Worm (Caenorhabditis elegans): ENCODE measurements around the gene C31C9.6.

DNA sequence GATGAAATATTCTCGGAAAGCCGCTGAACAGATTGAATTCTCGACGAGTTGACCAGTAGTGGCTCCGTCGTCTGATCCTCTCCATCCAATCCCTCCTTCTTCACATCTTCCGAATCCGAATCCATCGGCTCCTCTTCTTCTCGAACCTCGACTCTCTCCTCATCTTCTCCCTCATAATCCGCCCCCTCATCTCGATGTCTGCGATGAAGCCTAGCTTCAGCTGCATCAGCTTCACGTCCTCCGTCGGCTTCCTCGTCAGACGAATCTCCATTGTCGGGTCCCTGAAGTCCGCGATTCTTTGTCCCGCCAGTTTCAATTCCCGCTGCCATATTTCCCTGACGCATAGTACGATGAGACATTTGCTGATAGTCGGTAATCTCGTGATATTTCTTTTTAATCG, 23.7 kb upstream of the C31C9.6 start:
- TF ChIP-seq hlh-4 (tag; optimal IDR thresholded peaks at IDR 0.05): no peak
- no peak for TF ChIP-seq elt-2 (tag; optimal IDR thresholded peaks at IDR 0.05)
- no peak for TF ChIP-seq egl-27 (tag; optimal IDR thresholded peaks at IDR 0.05)
- TF ChIP-seq swsn-7 (tag; optimal IDR thresholded peaks at IDR 0.05): no peak
- no peak for TF ChIP-seq snpc-4 (tag; optimal IDR thresholded peaks at IDR 0.05)
- no peak for TF ChIP-seq fos-1 (tag; optimal IDR thresholded peaks at IDR 0.05)
- no peak for TF ChIP-seq fkh-4 (tag; optimal IDR thresholded peaks at IDR 0.05; ENCODE audit: borderline replicate concordance)
- TF ChIP-seq unc-86 (tag; optimal IDR thresholded peaks at IDR 0.05): no peak
- TF ChIP-seq Y116A8C.19 (tag; optimal IDR thresholded peaks at IDR 0.05; ENCODE audit: borderline replicate concordance): no peak
- no peak for TF ChIP-seq grh-1 (GFP tag; IDR thresholded peaks at IDR 0.05)
- no peak for TF ChIP-seq elt-3 (tag; optimal IDR thresholded peaks at IDR 0.05)
